Fruit fly (Drosophila melanogaster): Measurements from ENCODE around the gene CG3062.

Gene CG3062

dm6 chrX:4647316-4648046, 2.8 kb upstream of the CG3062 start, which contains the start of the genes HLH4C and mRpL30 (continued):
- TF ChIP-seq pzg (GFP tag; optimal IDR thresholded peaks at IDR 0.05) = peak; percentile 45
- TF ChIP-seq CG11456 (GFP tag; IDR thresholded peaks at IDR 0.05) = no peak
- TF ChIP-seq otp (GFP tag; IDR thresholded peaks at IDR 0.05) = no peak
- peak; percentile 18 for TF ChIP-seq CG4617 (GFP tag; optimal IDR thresholded peaks at IDR 0.05; ENCODE audit: borderline replicate concordance)
- TF ChIP-seq shn (GFP tag; optimal IDR thresholded peaks at IDR 0.05) = no peak
- TF ChIP-seq CG11093 (GFP tag; IDR thresholded peaks at IDR 0.05) = no peak
- TF ChIP-seq wdn (GFP tag; IDR thresholded peaks at IDR 0.05) = no peak
- TF ChIP-seq toy (GFP tag; IDR thresholded peaks at IDR 0.05) = no peak
- TF ChIP-seq CG6175 (GFP tag; IDR thresholded peaks at IDR 0.05) = no peak
- no peak for TF ChIP-seq HHEX (GFP tag; optimal IDR thresholded peaks at IDR 0.05)
- TF ChIP-seq trem (tag; optimal IDR thresholded peaks at IDR 0.05) = no peak
- TF ChIP-seq chif (GFP tag; optimal IDR thresholded peaks at IDR 0.05) = no peak
- TF ChIP-seq CG4730 (GFP tag; IDR thresholded peaks at IDR 0.05) = no peak
- peak; percentile 87 for TF ChIP-seq vnd (GFP tag; IDR thresholded peaks at IDR 0.05; ENCODE audit: partially characterized antibody)
- TF ChIP-seq chn (GFP tag; optimal IDR thresholded peaks at IDR 0.05) = no peak
- TF ChIP-seq CG1603 (tag; optimal IDR thresholded peaks at IDR 0.05) = no peak
- TF ChIP-seq stwl (tag; optimal IDR thresholded peaks at IDR 0.05) = peak; percentile 63
- no peak for TF ChIP-seq HLH54F (GFP tag; optimal IDR thresholded peaks at IDR 0.05)
- no peak for TF ChIP-seq Sry-β (GFP tag; optimal IDR thresholded peaks at IDR 0.05)
- no peak for TF ChIP-seq CkIIα-i1 (GFP tag; IDR thresholded peaks at IDR 0.05)
- no peak for TF ChIP-seq jing (GFP tag; optimal IDR thresholded peaks at IDR 0.05)
- TF ChIP-seq CG17359 (tag; optimal IDR thresholded peaks at IDR 0.05) = no peak
- no peak for TF ChIP-seq CG8089 (GFP tag; optimal IDR thresholded peaks at IDR 0.05)
- TF ChIP-seq CG33557 (GFP tag; optimal IDR thresholded peaks at IDR 0.05) = no peak
- TF ChIP-seq Sox100B (GFP tag; optimal IDR thresholded peaks at IDR 0.05) = no peak
- TF ChIP-seq zfh2 (GFP tag; optimal IDR thresholded peaks at IDR 0.05) = no peak
- no peak for TF ChIP-seq CG4707 (GFP tag; optimal IDR thresholded peaks at IDR 0.05)
- no peak for TF ChIP-seq ab (GFP tag; optimal IDR thresholded peaks at IDR 0.05)
- no peak for TF ChIP-seq salm (tag; optimal IDR thresholded peaks at IDR 0.05)
- no peak for TF ChIP-seq CG17829 (tag; optimal IDR thresholded peaks at IDR 0.05)
- no peak for TF ChIP-seq fd102C (GFP tag; optimal IDR thresholded peaks at IDR 0.05)
- no peak for TF ChIP-seq Side (GFP tag; optimal IDR thresholded peaks at IDR 0.05)
- no peak for TF ChIP-seq CG30020 (tag; optimal IDR thresholded peaks at IDR 0.05)
- TF ChIP-seq Drgx (GFP tag; IDR thresholded peaks at IDR 0.05) = no peak
- no peak for TF ChIP-seq Ssrp (tag; optimal IDR thresholded peaks at IDR 0.05)
- no peak for TF ChIP-seq tin (GFP tag; optimal IDR thresholded peaks at IDR 0.05)
- no peak for TF ChIP-seq ara (GFP tag; IDR thresholded peaks at IDR 0.05)
- peak; percentile 61; the same call in 1 of the 2 replicates for TF ChIP-seq seq (GFP tag; IDR thresholded peaks at IDR 0.05)
- no peak for TF ChIP-seq crp (GFP tag; optimal IDR thresholded peaks at IDR 0.05)
- no peak for TF ChIP-seq CG17361 (GFP tag; IDR thresholded peaks at IDR 0.05)
- TF ChIP-seq CG3847 (GFP tag; IDR thresholded peaks at IDR 0.05) = no peak
- no peak for TF ChIP-seq maf-S (GFP tag; optimal IDR thresholded peaks at IDR 0.05)
- no peak for TF ChIP-seq CG30431 (GFP tag; optimal IDR thresholded peaks at IDR 0.05)
- no peak for TF ChIP-seq repo (GFP tag; optimal IDR thresholded peaks at IDR 0.05)
- TF ChIP-seq CG15514 (GFP tag; optimal IDR thresholded peaks at IDR 0.05) = no peak
- no peak for TF ChIP-seq CG4820 (GFP tag; optimal IDR thresholded peaks at IDR 0.05)
- no peak for TF ChIP-seq Meics (GFP tag; optimal IDR thresholded peaks at IDR 0.05)
- TF ChIP-seq Dek (tag; optimal IDR thresholded peaks at IDR 0.05) = no peak
- TF ChIP-seq CG12071 (GFP tag; optimal IDR thresholded peaks at IDR 0.05) = no peak
- peak; percentile 74; the same call in 2 of the 4 replicates for TF ChIP-seq Dll (GFP tag; IDR thresholded peaks at IDR 0.05; ENCODE audit: partially characterized antibody)

Measured in whole organism, embryonic.